Worm (Caenorhabditis elegans): ENCODE measurements around the gene Y39B6A.3.

DNA sequence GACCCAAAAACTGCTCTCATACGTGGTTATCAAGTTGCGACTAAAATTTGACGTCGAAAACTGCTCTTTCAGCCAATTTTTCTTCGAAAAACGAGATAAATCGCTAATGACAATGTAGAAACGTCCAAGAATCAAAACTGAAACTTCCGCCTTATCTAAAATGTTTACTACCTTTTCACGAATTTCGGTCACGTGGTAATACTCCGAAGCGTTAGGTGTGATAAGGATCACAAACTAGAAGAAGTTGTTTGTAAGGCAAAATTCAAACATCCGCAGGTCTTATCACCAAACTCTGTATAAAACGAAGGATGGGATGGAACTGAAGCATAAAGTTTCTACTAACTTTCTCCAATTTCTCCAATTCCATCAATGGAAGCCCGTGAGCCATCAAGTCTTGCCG is 40.6 kb upstream of the Y39B6A.3 start, which contains the start of gene sqst-3:
- TF ChIP-seq ama-1 (optimal IDR thresholded peaks at IDR 0.05) (no peak), tbx-37 (GFP tag; conservative IDR thresholded peaks at IDR 0.05) (no peak)

Data from whole organism, early embryonic.